Worm (Caenorhabditis elegans) whole organism, L4 larva: Measurements from ENCODE around the gene F58A4.2.

Source experiments
- D1046.2 ChIP-seq: fragments of 200-800 bp; sonication (Bioruptor generic); IDR thresholded peaks from 2 replicates; pipeline ENCODE4 v1.3.6; 2022; ENCODE audit warnings: missing genetic modification characterization, missing compliant biosample characterization
- F10B5.3 ChIP-seq: sonication (generic microtip); optimal IDR thresholded peaks from 2 replicates; lab custom pipeline; 2016; ENCODE audit warnings: mild to moderate bottlenecking, missing genetic modification characterization, missing compliant biosample characterization
- F26F4.8 ChIP-seq: fragments of 200-800 bp; sonication (Bioruptor generic); conservative IDR thresholded peaks from 2 replicates; pipeline ENCODE4 v1.3.6; 2022; ENCODE audit warnings: missing genetic modification characterization, missing compliant biosample characterization
- F49E8.2 ChIP-seq: sonication (generic microtip); optimal IDR thresholded peaks from 2 replicates; lab custom pipeline; 2016; ENCODE audit warnings: missing compliant biosample characterization, mild to moderate bottlenecking, missing genetic modification characterization, borderline replicate concordance
- R02D3.7 ChIP-seq: fragments of 150-350 bp; sonication (generic microtip); optimal IDR thresholded peaks from 3 replicates; lab custom pipeline; 2014; ENCODE audit warnings: missing biosample characterization, missing genetic modification characterization
- T20F7.1 ChIP-seq: fragments of 200-800 bp; sonication (Bioruptor generic); optimal IDR thresholded peaks from 2 replicates; lab custom pipeline; 2018; ENCODE audit warnings: mild to moderate bottlenecking, missing genetic modification characterization, missing compliant biosample characterization
- T26A8.4 ChIP-seq: fragments of 200-800 bp; sonication (Bioruptor generic); IDR thresholded peaks from 2 replicates; pipeline ENCODE4 v1.3.6; 2022; ENCODE audit warnings: missing genetic modification characterization, missing compliant biosample characterization
- Y105C5A.15 ChIP-seq: fragments of 200-800 bp; sonication (Bioruptor generic); IDR thresholded peaks from 2 replicates; pipeline ENCODE4 v1.3.6; 2022; ENCODE audit warnings: missing genetic modification characterization, missing compliant biosample characterization
- Y48G9A.11 ChIP-seq: fragments of 200-800 bp; sonication (Bioruptor generic); IDR thresholded peaks from 2 replicates; pipeline ENCODE4 v1.3.6; 2022; ENCODE audit warnings: missing genetic modification reagents, missing genetic modification characterization, missing compliant biosample characterization
- Y75B8A.6 ChIP-seq: fragments of 200-800 bp; sonication (Bioruptor generic); IDR thresholded peaks from 2 replicates; pipeline ENCODE4 v1.3.6; 2022; ENCODE audit warnings: missing genetic modification reagents, missing genetic modification characterization, missing compliant biosample characterization
- ZK546.5 ChIP-seq, 2 experiments: sonication (generic microtip); optimal IDR thresholded peaks; 2 replicates each; lab custom pipeline; 2017; ENCODE audit warnings: missing biosample characterization in 2 of 2, missing genetic modification characterization in 2 of 2
- aha-1 ChIP-seq: fragments of 150-350 bp; peaks from one replicate; lab custom pipeline; 2014; ENCODE audit warnings: missing biosample characterization, missing genetic modification characterization
- ama-1 ChIP-seq: fragments of 150-350 bp; optimal IDR thresholded peaks from 2 replicates; lab custom pipeline; 2014; ENCODE audit warnings: inconsistent platforms, mixed read lengths
- attf-4 ChIP-seq: sonication (generic microtip); optimal IDR thresholded peaks from 3 replicates; lab custom pipeline; 2017; ENCODE audit warnings: missing biosample characterization, missing genetic modification characterization
- ceh-32 ChIP-seq: sonication (generic microtip); optimal IDR thresholded peaks from 2 replicates; lab custom pipeline; 2016; ENCODE audit warnings: mild to moderate bottlenecking, missing genetic modification characterization, missing compliant biosample characterization; ENCODE audit not compliant: poor library complexity
- ceh-62 ChIP-seq: sonication (generic microtip); optimal IDR thresholded peaks from 2 replicates; lab custom pipeline; 2017; ENCODE audit warnings: missing biosample characterization, missing genetic modification characterization
- ces-1 ChIP-seq: fragments of 150-350 bp; sonication (generic microtip); optimal IDR thresholded peaks from 4 replicates; lab custom pipeline; 2014; ENCODE audit warnings: missing biosample characterization, missing genetic modification reagents, missing genetic modification characterization
- ctbp-1 ChIP-seq: fragments of 200-800 bp; sonication (Bioruptor generic); IDR thresholded peaks from 2 replicates; pipeline ENCODE4 v1.3.6; 2022; ENCODE audit warnings: missing genetic modification reagents, missing genetic modification characterization, missing compliant biosample characterization
- dmd-8 ChIP-seq: fragments of 200-800 bp; sonication (Bioruptor generic); IDR thresholded peaks from 2 replicates; pipeline ENCODE4 v1.3.6; 2022; ENCODE audit warnings: missing genetic modification characterization, missing compliant biosample characterization
- dmd-9 ChIP-seq: fragments of 200-800 bp; sonication (Bioruptor generic); IDR thresholded peaks from 2 replicates; pipeline ENCODE4 v1.3.6; 2022; ENCODE audit warnings: missing genetic modification reagents, missing genetic modification characterization, missing compliant biosample characterization
- egl-27 ChIP-seq: sonication (generic microtip); optimal IDR thresholded peaks from 3 replicates; lab custom pipeline; 2017; ENCODE audit warnings: missing biosample characterization, missing genetic modification reagents, missing genetic modification characterization
- gei-8 ChIP-seq: fragments of 200-800 bp; sonication (Bioruptor generic); optimal IDR thresholded peaks from 2 replicates; lab custom pipeline; 2018; ENCODE audit warnings: mild to moderate bottlenecking, missing genetic modification characterization, missing compliant biosample characterization
- hlh-11 ChIP-seq: fragments of 200-800 bp; sonication (Bioruptor generic); optimal IDR thresholded peaks from 2 replicates; lab custom pipeline; 2018; ENCODE audit warnings: mild to moderate bottlenecking, missing genetic modification characterization, missing compliant biosample characterization
- hlh-30 ChIP-seq: sonication (generic microtip); optimal IDR thresholded peaks from 2 replicates; lab custom pipeline; 2017; ENCODE audit warnings: antibody characterized with exemption, mild to moderate bottlenecking, missing genetic modification characterization, missing compliant biosample characterization; ENCODE audit not compliant: insufficient read depth
- lin-15B ChIP-seq: fragments of 150-350 bp; sonication (generic microtip); optimal IDR thresholded peaks from 3 replicates; lab custom pipeline; 2014; ENCODE audit warnings: missing biosample characterization, missing genetic modification characterization
- lin-29 ChIP-seq: fragments of 200-800 bp; sonication (Bioruptor generic); IDR thresholded peaks from 2 replicates; pipeline ENCODE4 v1.3.6; 2022; ENCODE audit warnings: missing genetic modification reagents, missing genetic modification characterization, missing compliant biosample characterization
- madf-9 ChIP-seq: fragments of 200-800 bp; sonication (Bioruptor generic); conservative IDR thresholded peaks from 2 replicates; pipeline ENCODE4 v1.3.6; 2022; ENCODE audit warnings: missing genetic modification reagents, missing genetic modification characterization, missing compliant biosample characterization
- mdl-1 ChIP-seq, 2 experiments: fragments of 150-350 bp in 1 of 2; sonication (generic microtip) in 1 of 2; optimal IDR thresholded peaks; 2 replicates each; lab custom pipeline; 2014 to 2017; ENCODE audit warnings: missing biosample characterization in 2 of 2, missing genetic modification characterization in 2 of 2
- mxl-2 ChIP-seq: fragments of 200-800 bp; sonication (Bioruptor generic); conservative IDR thresholded peaks from 2 replicates; pipeline ENCODE4 v1.3.6; 2022; ENCODE audit warnings: missing genetic modification reagents, missing genetic modification characterization, missing compliant biosample characterization
- nhr-10 ChIP-seq: fragments of 150-350 bp; optimal IDR thresholded peaks from 2 replicates; lab custom pipeline; 2014; ENCODE audit warnings: missing biosample characterization, missing genetic modification characterization
- nhr-11 ChIP-seq: fragments of 150-350 bp; optimal IDR thresholded peaks from 2 replicates; lab custom pipeline; 2014; ENCODE audit warnings: missing biosample characterization, missing genetic modification characterization
- nhr-237 ChIP-seq: sonication (generic microtip); optimal IDR thresholded peaks from 2 replicates; lab custom pipeline; 2017; ENCODE audit warnings: missing biosample characterization, missing genetic modification characterization
- nhr-28 ChIP-seq: fragments of 150-350 bp; optimal IDR thresholded peaks from 2 replicates; lab custom pipeline; 2014; ENCODE audit warnings: missing biosample characterization, missing genetic modification characterization
- nhr-42 ChIP-seq: fragments of 200-800 bp; sonication (Bioruptor generic); IDR thresholded peaks from 2 replicates; pipeline ENCODE4 v1.3.6; 2022; ENCODE audit warnings: missing genetic modification characterization, missing compliant biosample characterization
- nhr-48 ChIP-seq: sonication (generic microtip); optimal IDR thresholded peaks from 2 replicates; lab custom pipeline; 2016; ENCODE audit warnings: mild to moderate bottlenecking, missing genetic modification characterization, missing compliant biosample characterization
- nhr-6 ChIP-seq: fragments of 150-350 bp; optimal IDR thresholded peaks from 2 replicates; lab custom pipeline; 2014; ENCODE audit warnings: missing biosample characterization, missing genetic modification characterization
- nhr-76 ChIP-seq: fragments of 150-350 bp; optimal IDR thresholded peaks from 2 replicates; lab custom pipeline; 2014; ENCODE audit warnings: missing biosample characterization, missing genetic modification characterization
- pha-4 ChIP-seq, 2 experiments: fragments of 150-350 bp in 1 of 2; fragments of 200-800 bp in 1 of 2; sonication (Bioruptor generic) in 1 of 2; IDR thresholded peaks in 1 of 2; optimal IDR thresholded peaks in 1 of 2; 2 replicates each; pipeline versions ENCODE4 v1.3.6 to Lab custom; 2014 to 2022; ENCODE audit warnings: missing genetic modification characterization in 2 of 2, missing genetic modification reagents in 2 of 2, missing biosample characterization in 1 of 2, missing compliant biosample characterization in 1 of 2
- sdz-12 ChIP-seq: fragments of 200-800 bp; sonication (Bioruptor generic); optimal IDR thresholded peaks from 2 replicates; lab custom pipeline; 2018; ENCODE audit warnings: mild to moderate bottlenecking, missing genetic modification characterization, missing compliant biosample characterization
- skn-1 ChIP-seq: fragments of 150-350 bp; optimal IDR thresholded peaks from 2 replicates; lab custom pipeline; 2014; ENCODE audit warnings: missing biosample characterization, missing genetic modification characterization
- snpc-1.2 ChIP-seq: fragments of 200-800 bp; sonication (Bioruptor generic); IDR thresholded peaks from 2 replicates; pipeline ENCODE4 v1.3.6; 2022; ENCODE audit warnings: missing genetic modification reagents, missing genetic modification characterization, missing compliant biosample characterization
- snpc-4 ChIP-seq: fragments of 150-350 bp; optimal IDR thresholded peaks from 2 replicates; lab custom pipeline; 2014; ENCODE audit warnings: missing biosample characterization, missing genetic modification characterization
- spr-3 ChIP-seq: fragments of 200-800 bp; sonication (Bioruptor generic); optimal IDR thresholded peaks from 2 replicates; lab custom pipeline; 2018; ENCODE audit warnings: mild to moderate bottlenecking, missing genetic modification characterization, missing compliant biosample characterization
- tag-97 ChIP-seq: fragments of 200-800 bp; sonication (Bioruptor generic); IDR thresholded peaks from 2 replicates; pipeline ENCODE4 v1.3.6; 2022; ENCODE audit warnings: missing genetic modification characterization, missing compliant biosample characterization
- tra-1 ChIP-seq: fragments of 200-800 bp; sonication (Bioruptor generic); IDR thresholded peaks from 2 replicates; pipeline ENCODE4 v1.3.6; 2022; ENCODE audit warnings: missing genetic modification reagents, missing genetic modification characterization, missing compliant biosample characterization
- unc-39 ChIP-seq: sonication (generic microtip); optimal IDR thresholded peaks from 2 replicates; lab custom pipeline; 2017; ENCODE audit warnings: missing biosample characterization, missing genetic modification characterization
- vab-7 ChIP-seq: fragments of 200-800 bp; sonication (Bioruptor generic); IDR thresholded peaks from 2 replicates; pipeline ENCODE4 v1.3.6; 2022; ENCODE audit warnings: missing genetic modification reagents, missing genetic modification characterization, missing compliant biosample characterization
- zag-1 ChIP-seq: fragments of 150-350 bp; optimal IDR thresholded peaks from 2 replicates; lab custom pipeline; 2014; ENCODE audit warnings: missing biosample characterization, missing genetic modification characterization
- zfp-2 ChIP-seq: sonication (generic microtip); optimal IDR thresholded peaks from 2 replicates; lab custom pipeline; 2016; ENCODE audit warnings: mild to moderate bottlenecking, missing genetic modification characterization, missing compliant biosample characterization
- zip-11 ChIP-seq: fragments of 200-800 bp; sonication (Bioruptor generic); IDR thresholded peaks from 2 replicates; pipeline ENCODE4 v1.3.6; 2022; ENCODE audit warnings: missing genetic modification characterization, missing compliant biosample characterization
- zip-2 ChIP-seq: fragments of 150-350 bp; optimal IDR thresholded peaks from 2 replicates; lab custom pipeline; 2014; ENCODE audit warnings: missing biosample characterization, missing genetic modification characterization
- ztf-11 ChIP-seq: fragments of 150-350 bp; optimal IDR thresholded peaks from 2 replicates; lab custom pipeline; 2014; ENCODE audit warnings: missing biosample characterization, missing genetic modification characterization
- ztf-7 ChIP-seq: fragments of 150-350 bp; optimal IDR thresholded peaks from 2 replicates; lab custom pipeline; 2014; ENCODE audit warnings: missing biosample characterization, missing genetic modification characterization

F58A4.2 gene

ce11 chrIII:9631117-9631655 lies 30.6 kb upstream of the F58A4.2 start, which contains the start of gene ubc-7 (continued):
- no peak for TF ChIP-seq R02D3.7 (tag; lab: Kevin White, UChicago)
- no peak for TF ChIP-seq F26F4.8
- peak; percentile 53 for TF ChIP-seq ama-1 (lab: Kevin White, UChicago)
- TF ChIP-seq zfp-2 (tag; lab: Kevin White, UChicago): no peak
- TF ChIP-seq tag-97: no peak
- no peak for TF ChIP-seq snpc-1.2 (GFP tag; lab: Robert Waterston, UW)
- peak; percentile 27 for TF ChIP-seq nhr-48
- peak; percentile 32 for TF ChIP-seq nhr-11 (tag; lab: Kevin White, UChicago)
- TF ChIP-seq Y75B8A.6 (GFP tag; lab: Robert Waterston, UW): no peak
- TF ChIP-seq ctbp-1 (GFP tag; lab: Robert Waterston, UW): no peak
- TF ChIP-seq ceh-62 (tag; lab: Kevin White, UChicago): no peak
- TF ChIP-seq vab-7 (GFP tag; lab: Robert Waterston, UW): no peak
- TF ChIP-seq nhr-42 (GFP tag; lab: Robert Waterston, UW): no peak
- no peak for TF ChIP-seq nhr-76
- peak in 1 of 2 experiments; percentile 90 for TF ChIP-seq mdl-1 (tag; optimal IDR thresholded peaks at IDR 0.05; lab: Kevin White, UChicago)
- no peak for TF ChIP-seq dmd-8 (GFP tag; lab: Robert Waterston, UW)
- peak; percentile 92 for TF ChIP-seq aha-1 (tag; lab: Kevin White, UChicago)
- no peak for TF ChIP-seq attf-4 (tag; lab: Kevin White, UChicago)
- peak; percentile 24 for TF ChIP-seq nhr-28 (tag; lab: Kevin White, UChicago)
- no peak for TF ChIP-seq snpc-4 (tag; lab: Kevin White, UChicago)
- no peak for TF ChIP-seq ZK546.5 (tag; optimal IDR thresholded peaks at IDR 0.05; lab: Kevin White, UChicago)
- 0 out of 2 replicates have a peak, but pooled peaks have one; percentile 35 for TF ChIP-seq pha-4 (GFP tag; IDR thresholded peaks at IDR 0.05; lab: Robert Waterston, UW)
- peak; percentile 74 for TF ChIP-seq pha-4 (tag; optimal IDR thresholded peaks at IDR 0.05; lab: Kevin White, UChicago)
- no peak for TF ChIP-seq D1046.2
- TF ChIP-seq spr-3 (GFP tag; lab: Kevin White, UChicago): no peak
- TF ChIP-seq Y105C5A.15 (GFP tag; lab: Robert Waterston, UW): no peak
- no peak for TF ChIP-seq hlh-11
- peak; percentile 65 for TF ChIP-seq T20F7.1 (GFP tag; lab: Kevin White, UChicago)
- TF ChIP-seq dmd-9: no peak
- TF ChIP-seq lin-29 (GFP tag; lab: Robert Waterston, UW): no peak
- no peak for TF ChIP-seq madf-9 (GFP tag; lab: Robert Waterston, UW)
- no peak for TF ChIP-seq nhr-237 (tag; lab: Kevin White, UChicago)
- no peak for TF ChIP-seq zag-1 (tag; lab: Kevin White, UChicago)
- no peak for TF ChIP-seq egl-27 (tag; lab: Kevin White, UChicago)
- TF ChIP-seq ces-1 (GFP tag; lab: Kevin White, UChicago): no peak
- no peak for TF ChIP-seq F49E8.2 (tag; lab: Kevin White, UChicago)
- no peak for TF ChIP-seq ztf-11
- TF ChIP-seq lin-15B (tag; lab: Kevin White, UChicago): no peak
- no peak for TF ChIP-seq ceh-32
- no peak for TF ChIP-seq tra-1
- TF ChIP-seq ztf-7 (tag; lab: Kevin White, UChicago): no peak
- no peak for TF ChIP-seq unc-39 (tag; lab: Kevin White, UChicago)
- no peak for TF ChIP-seq zip-11 (GFP tag; lab: Robert Waterston, UW)
- TF ChIP-seq nhr-6 (tag; lab: Kevin White, UChicago): peak; percentile 96
- TF ChIP-seq zip-2: no peak
- no peak for TF ChIP-seq sdz-12 (GFP tag; lab: Kevin White, UChicago)
- TF ChIP-seq T26A8.4 (GFP tag; lab: Robert Waterston, UW): peak; percentile 64
- no peak for TF ChIP-seq nhr-10 (tag; lab: Kevin White, UChicago)
- TF ChIP-seq Y48G9A.11: no peak
- TF ChIP-seq skn-1: no peak
- TF ChIP-seq gei-8: no peak
- no peak for TF ChIP-seq mxl-2 (GFP tag; lab: Robert Waterston, UW)
- TF ChIP-seq hlh-30 (tag; lab: Kevin White, UChicago): peak; percentile 98
- no peak for TF ChIP-seq F10B5.3 (tag; lab: Kevin White, UChicago)
